Worm (Caenorhabditis elegans) whole organism, mixed stage, embryonic: ENCODE data around the gene nmgp-1.

Experiments
- bed-3 ChIP-seq: fragments of 200-800 bp; sonication (Bioruptor generic); optimal IDR thresholded peaks from 3 replicates; lab custom pipeline; 2018; ENCODE audit warnings: mild to moderate bottlenecking, missing genetic modification characterization, moderate library complexity, missing compliant biosample characterization
- drap-1 ChIP-seq: fragments of 200-800 bp; sonication (Bioruptor generic); optimal IDR thresholded peaks from 3 replicates; lab custom pipeline; 2018; ENCODE audit warnings: mild to moderate bottlenecking, missing genetic modification characterization, missing compliant biosample characterization
- flh-1 ChIP-seq: fragments of 200-800 bp; sonication (Bioruptor generic); optimal IDR thresholded peaks from 2 replicates; lab custom pipeline; 2018; ENCODE audit warnings: mild to moderate bottlenecking, missing genetic modification characterization, moderate library complexity, missing compliant biosample characterization
- lin-32 ChIP-seq: fragments of 200-800 bp; sonication (Bioruptor generic); optimal IDR thresholded peaks from 2 replicates; lab custom pipeline; 2018; ENCODE audit warnings: mild to moderate bottlenecking, missing genetic modification characterization, missing compliant biosample characterization
- nhr-237 ChIP-seq: fragments of 150-350 bp; optimal IDR thresholded peaks from 2 replicates; lab custom pipeline; 2014; ENCODE audit warnings: missing biosample characterization, missing genetic modification characterization
- nhr-28 ChIP-seq: fragments of 150-350 bp; optimal IDR thresholded peaks from 2 replicates; lab custom pipeline; 2014; ENCODE audit warnings: missing biosample characterization, missing genetic modification characterization
- pha-4 ChIP-seq: fragments of 150-350 bp; optimal IDR thresholded peaks from 2 replicates; lab custom pipeline; 2018; ENCODE audit warnings: missing biosample characterization, missing genetic modification reagents, missing genetic modification characterization
- snpc-4 ChIP-seq: fragments of 150-350 bp; optimal IDR thresholded peaks from 2 replicates; lab custom pipeline; 2014; ENCODE audit warnings: missing biosample characterization, missing genetic modification characterization
- unc-39 ChIP-seq: fragments of 150-350 bp; optimal IDR thresholded peaks from 2 replicates; lab custom pipeline; 2014; ENCODE audit warnings: missing biosample characterization, missing genetic modification characterization
- unc-62 ChIP-seq: fragments of 150-350 bp; optimal IDR thresholded peaks from 2 replicates; lab custom pipeline; 2014; ENCODE audit warnings: missing biosample characterization, missing genetic modification reagents, missing genetic modification characterization
- zip-8 ChIP-seq: fragments of 150-350 bp; optimal IDR thresholded peaks from 2 replicates; lab custom pipeline; 2014; ENCODE audit warnings: missing biosample characterization, missing genetic modification characterization
- ztf-11 ChIP-seq: fragments of 150-350 bp; optimal IDR thresholded peaks from 2 replicates; lab custom pipeline; 2014; ENCODE audit warnings: missing biosample characterization, missing genetic modification characterization

DNA sequence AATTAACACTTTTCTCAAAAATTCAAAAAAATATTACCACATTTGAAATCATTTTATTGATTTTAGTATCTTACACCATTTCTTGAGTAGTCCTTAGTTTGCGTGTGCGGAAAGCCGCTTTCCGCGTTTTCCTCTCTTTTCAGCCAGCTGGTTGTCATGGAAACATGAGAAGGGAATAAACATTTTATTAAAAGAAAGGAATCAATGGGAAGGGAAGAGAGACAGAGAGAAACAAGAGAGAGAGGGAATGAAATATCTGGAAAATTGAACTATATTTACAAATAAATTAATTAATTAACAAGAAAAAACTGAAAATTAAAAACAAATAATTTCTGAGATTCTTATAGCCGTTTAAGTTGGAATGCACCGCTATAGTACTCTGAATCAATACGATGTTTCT, 41.3 kb upstream of the nmgp-1 start, which contains the start of gene mks-2:
- no peak for TF ChIP-seq zip-8 (tag; lab: Kevin White, UChicago)
- TF ChIP-seq pha-4 (tag; lab: Kevin White, UChicago), result no peak
- no peak for TF ChIP-seq ztf-11 (tag; lab: Kevin White, UChicago)
- no peak for TF ChIP-seq nhr-237 (tag; lab: Kevin White, UChicago)
- no peak for TF ChIP-seq flh-1
- TF ChIP-seq lin-32 (GFP tag; lab: Kevin White, UChicago), result no peak
- TF ChIP-seq unc-62 (GFP tag; lab: Kevin White, UChicago), result no peak
- no peak for TF ChIP-seq unc-39
- TF ChIP-seq snpc-4 (tag; lab: Kevin White, UChicago), result no peak
- TF ChIP-seq nhr-28 (tag; lab: Kevin White, UChicago), result no peak
- no peak for TF ChIP-seq bed-3 (GFP tag; lab: Kevin White, UChicago)
- TF ChIP-seq drap-1 (GFP tag; lab: Kevin White, UChicago), result no peak
